Worm (Caenorhabditis elegans): ENCODE data around the gene atat-2.

- TF ChIP-seq nhr-11 (tag; optimal IDR thresholded peaks at IDR 0.05) (no peak), elt-1 (tag; optimal IDR thresholded peaks at IDR 0.05) (no peak), nhr-28 (tag; optimal IDR thresholded peaks at IDR 0.05) (no peak), nhr-237 (tag; optimal IDR thresholded peaks at IDR 0.05) (no peak), ztf-11 (tag; optimal IDR thresholded peaks at IDR 0.05) (no peak)
These were observed 10.3 kb downstream of the atat-2 start for ce11 chrX:5859161-5859560.
